Worm (Caenorhabditis elegans) whole organism, midembryonic: ENCODE measurements around the gene Y51B9A.7.

Experiments used
- T22C8.4 ChIP-seq: fragments of 200-800 bp; sonication (Bioruptor generic); IDR thresholded peaks from 2 replicates; pipeline ENCODE4 v1.3.6; 2022; ENCODE audit warnings: missing genetic modification characterization, missing compliant biosample characterization
- cog-1 ChIP-seq: sonication (generic microtip); optimal IDR thresholded peaks from 2 replicates; lab custom pipeline; 2016; ENCODE audit warnings: missing genetic modification characterization, missing compliant biosample characterization
- med-1 ChIP-seq: sonication (generic microtip); optimal IDR thresholded peaks from 2 replicates; lab custom pipeline; 2017; ENCODE audit warnings: missing genetic modification characterization, mild to moderate bottlenecking, missing compliant biosample characterization, antibody characterized with exemption, missing genetic modification reagents; ENCODE audit not compliant: insufficient read depth
- ref-1 ChIP-seq: fragments of 200-800 bp; sonication (Bioruptor generic); conservative IDR thresholded peaks from 2 replicates; pipeline ENCODE4 v1.3.6; 2022; ENCODE audit warnings: missing genetic modification reagents, missing genetic modification characterization, missing compliant biosample characterization
- tab-1 ChIP-seq: fragments of 200-800 bp; sonication (Bioruptor generic); IDR thresholded peaks from 2 replicates; pipeline ENCODE4 v1.3.6; 2022; ENCODE audit warnings: missing genetic modification characterization, missing compliant biosample characterization

DNA sequence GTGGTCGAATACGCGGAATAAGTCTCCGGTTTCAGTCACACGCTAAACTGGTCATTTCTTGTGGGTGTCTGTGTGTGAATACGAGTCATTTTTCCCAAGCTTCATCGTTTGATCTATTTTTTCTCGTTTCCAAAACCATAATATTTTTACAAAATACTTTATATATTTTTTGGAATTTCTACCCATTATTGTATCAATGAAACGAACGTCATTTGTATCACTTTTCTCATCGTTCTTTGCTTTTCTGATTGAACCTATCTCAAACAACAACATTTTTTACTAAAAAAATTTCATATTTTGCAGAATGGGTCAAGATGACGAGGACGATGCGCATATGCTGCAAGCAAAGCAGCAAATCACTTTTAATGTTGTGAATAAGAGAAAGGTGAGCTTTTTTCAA, 41.6 kb upstream of the Y51B9A.7 start, which contains the start of gene mel-11:
- TF ChIP-seq tab-1 (GFP tag; lab: Robert Waterston, UW) (no peak), ref-1 (GFP tag; lab: Robert Waterston, UW) (no peak), cog-1 (tag; lab: Kevin White, UChicago) (no peak), med-1 (no peak), T22C8.4 (GFP tag; lab: Robert Waterston, UW) (no peak)
